Fruit fly (Drosophila melanogaster): Measurements from ENCODE around the gene CG42717.

DNA sequence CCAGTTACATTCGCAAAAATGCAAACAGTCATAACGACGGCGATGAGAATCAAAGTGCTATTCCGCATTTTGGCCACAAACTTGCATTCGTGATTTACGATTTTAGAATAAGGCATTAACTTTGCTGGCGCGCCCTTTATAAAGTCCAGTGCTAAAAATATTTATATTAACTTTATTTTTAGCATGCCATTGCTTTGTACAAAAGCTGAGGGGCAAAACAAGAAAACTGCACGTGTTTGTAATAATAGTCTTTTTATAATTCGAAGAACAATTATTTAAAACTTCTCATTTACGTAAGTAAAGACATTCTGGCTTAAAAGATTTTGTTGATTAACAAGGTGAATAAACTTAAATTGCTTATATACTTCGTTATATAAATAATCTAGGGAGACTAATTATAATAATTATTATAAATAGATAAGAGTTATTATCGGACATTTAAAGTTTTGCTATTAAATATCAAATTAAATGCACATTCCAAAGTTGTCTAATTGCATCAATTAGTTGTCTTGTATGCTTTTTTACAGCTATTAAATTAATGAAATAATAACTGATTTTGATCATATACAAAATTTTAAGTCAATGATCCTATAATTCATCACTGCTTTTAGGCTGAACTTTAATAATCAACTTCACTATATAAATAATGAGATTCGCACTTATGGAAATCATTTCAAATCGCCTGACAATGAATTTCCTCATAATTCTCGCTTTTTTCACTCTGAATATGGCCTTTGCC lies at the start of gene CG42717, which contains the start of gene CG42716:
- TF ChIP-seq CG33557 (GFP tag; optimal IDR thresholded peaks at IDR 0.05) (no peak), CG10274 (GFP tag; optimal IDR thresholded peaks at IDR 0.05) (no peak), NC2β (GFP tag; optimal IDR thresholded peaks at IDR 0.05) (no peak), CG17912 (GFP tag; optimal IDR thresholded peaks at IDR 0.05) (no peak)

Measured in whole organism, embryonic.